Fruit fly (Drosophila melanogaster): ENCODE results near the gene Ank2.

DNA sequence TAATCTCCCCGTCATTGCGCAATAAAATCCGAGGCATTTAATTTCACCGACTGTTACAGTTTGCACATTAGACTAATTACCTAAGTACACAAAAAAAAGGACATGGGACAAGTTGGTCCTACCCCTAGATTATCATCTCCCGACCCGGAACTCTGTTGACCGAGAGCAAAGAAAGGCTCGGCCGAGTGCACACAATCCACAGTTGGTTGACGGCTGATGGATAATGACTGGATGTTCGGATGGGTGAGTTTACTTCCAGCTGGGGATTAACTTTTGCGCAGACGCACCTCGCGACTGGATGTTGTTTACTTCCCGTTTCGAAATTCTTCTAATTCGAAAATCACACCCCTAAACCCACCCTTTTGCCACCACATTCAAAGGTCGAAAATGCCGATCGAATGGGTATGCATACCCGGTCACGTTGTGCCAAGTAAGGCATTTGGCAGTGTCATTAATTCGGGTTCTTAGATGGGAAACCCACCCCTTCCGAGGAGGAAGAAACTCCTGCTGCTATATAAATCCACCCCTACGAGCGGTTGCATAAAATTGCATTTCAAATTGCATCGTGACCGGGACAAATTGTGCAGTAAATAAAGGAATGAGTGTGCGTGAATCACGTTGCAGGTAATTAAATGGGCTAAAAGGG lies 3.8 kb downstream of the Ank2 start:
- no peak for TF ChIP-seq CG17806 (tag; optimal IDR thresholded peaks at IDR 0.05)
- no peak for TF ChIP-seq D1 (tag; optimal IDR thresholded peaks at IDR 0.05)
- TF ChIP-seq CG4496 (GFP tag; IDR thresholded peaks at IDR 0.05), result no peak
- no peak for TF ChIP-seq Pif1A (GFP tag; optimal IDR thresholded peaks at IDR 0.05)
- TF ChIP-seq EcR (GFP tag; optimal IDR thresholded peaks at IDR 0.05), result no peak
- no peak for TF ChIP-seq CG10348 (GFP tag; IDR thresholded peaks at IDR 0.05)
